Worm (Caenorhabditis elegans): ENCODE measurements around the gene B0361.11.
A peak's percentile ranks its signal among the peaks of the same experiment; 100 is the strongest.

DNA sequence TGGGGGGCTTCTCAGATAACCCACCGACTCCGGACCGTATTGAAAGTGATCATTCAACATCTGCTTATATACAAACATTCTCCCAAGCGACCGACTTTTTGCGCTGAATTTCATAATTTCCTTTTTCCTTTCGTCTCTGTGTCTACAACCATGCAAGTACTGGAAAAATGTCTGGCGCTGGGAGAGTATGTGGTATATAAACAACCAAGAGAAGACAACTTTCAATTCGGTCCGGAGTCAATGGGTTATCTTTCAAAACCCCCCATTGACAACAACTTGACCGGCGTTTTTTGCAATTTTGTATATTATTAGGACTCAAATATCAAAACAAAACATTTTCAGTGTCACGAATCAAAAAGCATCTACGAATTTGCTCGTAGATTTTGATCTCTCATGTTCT is 1.1 kb downstream of the B0361.11 start:
- TF ChIP-seq ztf-11 (tag; optimal IDR thresholded peaks at IDR 0.05) (no peak), nhr-12 (tag; optimal IDR thresholded peaks at IDR 0.05) (no peak), ama-1 (optimal IDR thresholded peaks at IDR 0.05) (no peak), nhr-25 (tag; optimal IDR thresholded peaks at IDR 0.05) (no peak), nhr-129 (tag; optimal IDR thresholded peaks at IDR 0.05) (peak; percentile 83), zag-1 (tag; optimal IDR thresholded peaks at IDR 0.05) (no peak), nhr-77 (tag; optimal IDR thresholded peaks at IDR 0.05) (peak; percentile 35), snpc-4 (tag; optimal IDR thresholded peaks at IDR 0.05) (peak; percentile 99), unc-62 (GFP tag; optimal IDR thresholded peaks at IDR 0.05) (no peak), gmeb-1 (tag; optimal IDR thresholded peaks at IDR 0.05) (peak; percentile 88), mab-5 (tag; optimal IDR thresholded peaks at IDR 0.05) (no peak), egl-27 (tag; optimal IDR thresholded peaks at IDR 0.05) (no peak), unc-55 (GFP tag; optimal IDR thresholded peaks at IDR 0.05) (peak; percentile 39), nhr-11 (tag; optimal IDR thresholded peaks at IDR 0.05) (no peak)
